Fruit fly (Drosophila melanogaster): ENCODE results near the gene CG8475.

The CG8475 gene

dm6 chr2L:8162307-8163024 lies 34.3 kb downstream of the CG8475 start, which contains the start of gene Acbp1 (continued):
- TF ChIP-seq zfh1 (GFP tag; IDR thresholded peaks at IDR 0.05) (peak; percentile 91), Camta (GFP tag; optimal IDR thresholded peaks at IDR 0.05) (peak; percentile 95), CG6765 (GFP tag; optimal IDR thresholded peaks at IDR 0.05) (peak; percentile 98), GATAe (GFP tag; conservative IDR thresholded peaks at IDR 0.05) (peak; percentile 71), pzg (GFP tag; optimal IDR thresholded peaks at IDR 0.05) (peak; percentile 94), CG15269 (tag; optimal IDR thresholded peaks at IDR 0.05) (peak; percentile 97), gcm (GFP tag; optimal IDR thresholded peaks at IDR 0.05) (peak; percentile 99), dimm (GFP tag; IDR thresholded peaks at IDR 0.05) (peak; percentile 79), wdn (GFP tag; IDR thresholded peaks at IDR 0.05) (peak; percentile 86), CG12219 (GFP tag; optimal IDR thresholded peaks at IDR 0.05) (peak; percentile 99), CG8359 (GFP tag; optimal IDR thresholded peaks at IDR 0.05; ENCODE audit: borderline replicate concordance) (peak; percentile 89), CG7928 (GFP tag; optimal IDR thresholded peaks at IDR 0.05) (peak; percentile 73), wek (GFP tag; optimal IDR thresholded peaks at IDR 0.05) (peak; percentile 91), ATbp (GFP tag; optimal IDR thresholded peaks at IDR 0.05) (peak; percentile 95), CG15073 (GFP tag; optimal IDR thresholded peaks at IDR 0.05) (peak; percentile 71), CG12769 (tag; optimal IDR thresholded peaks at IDR 0.05) (peak; percentile 97), H2.0 (GFP tag; IDR thresholded peaks at IDR 0.05) (peak; percentile 76), sc (optimal IDR thresholded peaks at IDR 0.05) (no peak), sc (GFP tag; optimal IDR thresholded peaks at IDR 0.05) (peak; percentile 91), CG3065 (GFP tag; optimal IDR thresholded peaks at IDR 0.05) (peak; percentile 76), MESR4 (GFP tag; optimal IDR thresholded peaks at IDR 0.05) (peak; percentile 58), psq (GFP tag; optimal IDR thresholded peaks at IDR 0.05) (peak; percentile 64), nom (GFP tag; optimal IDR thresholded peaks at IDR 0.05) (peak; percentile 97), CG13287 (GFP tag; IDR thresholded peaks at IDR 0.05; ENCODE audit: partially characterized antibody) (peak; percentile 90), sens-2 (GFP tag; IDR thresholded peaks at IDR 0.05) (peak; percentile 89), CG12659 (GFP tag; optimal IDR thresholded peaks at IDR 0.05) (peak; percentile 97), Vsx1 (GFP tag; optimal IDR thresholded peaks at IDR 0.05) (peak; percentile 96), CG14014 (GFP tag; IDR thresholded peaks at IDR 0.05) (peak; percentile 93), CG10543 (GFP tag; optimal IDR thresholded peaks at IDR 0.05) (peak; percentile 99), CG11398 (GFP tag; optimal IDR thresholded peaks at IDR 0.05) (peak; percentile 89), CG5180 (GFP tag; optimal IDR thresholded peaks at IDR 0.05) (peak; percentile 93), sr (GFP tag; IDR thresholded peaks at IDR 0.05) (peak; percentile 45; the same call in 1 of the 3 replicates), Fer3 (tag; optimal IDR thresholded peaks at IDR 0.05) (peak; percentile 97), prd (optimal IDR thresholded peaks at IDR 0.05) (no peak), prd (GFP tag; IDR thresholded peaks at IDR 0.05) (peak; percentile 92), CG1024 (GFP tag; IDR thresholded peaks at IDR 0.05) (peak; percentile 71), gcm2 (GFP tag; optimal IDR thresholded peaks at IDR 0.05) (peak; percentile 82), dpn (GFP tag; optimal IDR thresholded peaks at IDR 0.05) (peak; percentile 93 to 96), dm (GFP tag; optimal IDR thresholded peaks at IDR 0.05) (peak; percentile 91), rib (GFP tag; IDR thresholded peaks at IDR 0.05) (peak; percentile 84), chn (GFP tag; optimal IDR thresholded peaks at IDR 0.05) (peak; percentile 94), CG14050 (GFP tag; IDR thresholded peaks at IDR 0.05) (peak; percentile 87), nerfin-1 (tag; optimal IDR thresholded peaks at IDR 0.05) (peak; percentile 97), cg (GFP tag; optimal IDR thresholded peaks at IDR 0.05) (no peak), Stat92E (GFP tag; optimal IDR thresholded peaks at IDR 0.05) (peak in 1 of 3 experiments; percentile 97), CG31365 (tag; optimal IDR thresholded peaks at IDR 0.05) (peak; percentile 93), CG3847 (GFP tag; IDR thresholded peaks at IDR 0.05) (peak; percentile 95), tna (GFP tag; IDR thresholded peaks at IDR 0.05; ENCODE audit: partially characterized antibody) (peak; percentile 59; the same call in 1 of the 2 replicates), CG17612 (GFP tag; IDR thresholded peaks at IDR 0.05) (peak; percentile 80)
